Fruit fly (Drosophila melanogaster): Measurements from ENCODE around the gene dpr15.
A peak's percentile ranks its signal among the peaks of the same experiment; 100 is the strongest.

Gene dpr15

dm6 chr3R:12166086-12166485 lies 7.7 kb upstream of the dpr15 start, which contains the start of gene Cpn:
Cpn (minus strand) TSS chr3R:12166186.
- TF ChIP-seq gl (tag; optimal IDR thresholded peaks at IDR 0.05) (no peak), CG13204 (GFP tag; optimal IDR thresholded peaks at IDR 0.05) (no peak), CG17806 (tag; optimal IDR thresholded peaks at IDR 0.05) (no peak), Pif1A (GFP tag; optimal IDR thresholded peaks at IDR 0.05) (no peak), Snoo (tag; optimal IDR thresholded peaks at IDR 0.05) (no peak), Pif1B (GFP tag; optimal IDR thresholded peaks at IDR 0.05) (no peak), CG15710 (tag; optimal IDR thresholded peaks at IDR 0.05) (no peak), rn (GFP tag; IDR thresholded peaks at IDR 0.05) (no peak), CG4496 (GFP tag; IDR thresholded peaks at IDR 0.05) (no peak), D1 (tag; optimal IDR thresholded peaks at IDR 0.05) (no peak), CG8159 (tag; optimal IDR thresholded peaks at IDR 0.05) (no peak), fd96Ca (GFP tag; IDR thresholded peaks at IDR 0.05) (no peak)

DNA sequence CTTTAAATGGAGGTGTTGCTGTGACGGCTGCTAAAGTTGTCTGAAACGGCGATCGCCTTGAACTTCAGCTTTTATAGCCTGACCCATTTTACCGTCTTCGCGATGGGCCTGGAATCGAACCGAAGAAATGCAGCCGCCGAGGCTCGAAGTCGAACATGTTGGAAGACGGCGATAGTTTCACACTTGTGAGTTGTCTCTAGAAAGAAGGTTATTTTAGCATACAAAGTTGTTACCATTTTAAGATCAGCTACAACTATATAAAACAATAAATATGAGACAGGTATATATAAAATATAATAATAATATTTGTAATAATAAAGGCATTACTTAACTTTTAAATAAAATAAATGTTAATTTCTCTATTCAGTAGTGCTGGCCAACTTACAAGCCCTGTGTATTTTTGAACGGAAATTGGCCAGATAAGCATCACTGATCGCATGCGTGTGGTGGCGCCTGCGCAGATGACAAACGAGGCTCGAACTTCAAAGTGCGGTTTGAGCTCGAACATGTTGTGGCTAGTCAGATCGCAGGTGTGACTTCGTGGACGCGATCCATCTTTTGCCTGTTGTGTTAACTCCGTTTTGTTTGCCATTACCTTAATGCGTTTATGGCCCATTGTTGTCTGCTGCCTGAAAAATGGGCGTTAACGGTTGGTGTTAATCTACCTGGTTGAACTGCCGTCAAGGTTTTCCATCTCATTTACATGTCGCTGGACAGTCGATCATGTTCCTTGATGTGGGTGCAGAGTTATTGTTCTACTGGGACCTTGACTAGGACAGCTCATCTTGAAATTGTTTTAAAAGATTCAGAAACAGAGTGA lies 30.0 kb downstream of the dpr15 start, which contains the start of gene CG4702:
Gene CG4702, minus strand, starts transcription at position 51 of the 820 bp plus-strand sequence.
- TF ChIP-seq CG14655 (GFP tag; optimal IDR thresholded peaks at IDR 0.05) (peak; percentile 12), CG8159 (tag; optimal IDR thresholded peaks at IDR 0.05) (peak; percentile 5), EcR (GFP tag; optimal IDR thresholded peaks at IDR 0.05) (no peak)

DNA sequence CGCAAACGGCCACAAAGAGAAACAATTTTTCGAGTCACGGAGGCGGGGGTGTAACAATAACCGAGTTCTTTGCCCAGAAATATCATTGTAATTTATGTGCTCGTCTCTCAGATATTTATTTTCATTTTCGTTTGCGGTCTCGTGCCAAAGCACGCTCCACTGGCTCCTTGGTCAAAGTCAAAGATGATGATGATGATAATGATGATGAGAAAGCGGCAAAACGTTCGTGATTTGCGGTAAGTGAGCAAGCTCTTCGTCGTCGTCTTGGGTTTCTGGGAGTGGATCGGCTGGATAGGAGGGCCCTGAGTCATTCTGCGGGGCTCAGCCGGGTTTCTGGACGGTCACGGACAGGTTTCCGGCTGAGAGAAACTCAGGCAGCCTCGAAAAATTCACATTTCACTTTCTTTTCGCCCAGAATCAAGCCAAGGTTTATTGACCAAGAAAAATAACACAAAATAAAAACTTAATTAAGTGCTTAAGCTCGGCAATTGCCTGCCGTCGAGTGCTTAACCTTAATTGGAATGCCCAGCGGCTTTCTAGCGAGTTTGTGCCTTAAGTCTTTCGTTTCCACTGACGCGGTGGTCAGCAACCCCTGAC lies 32.9 kb downstream of the dpr15 start:
- TF ChIP-seq EcR (GFP tag; optimal IDR thresholded peaks at IDR 0.05) = no peak
- TF ChIP-seq fd96Ca (GFP tag; IDR thresholded peaks at IDR 0.05) = no peak
- TF ChIP-seq CG15710 (tag; optimal IDR thresholded peaks at IDR 0.05) = no peak
- no peak for TF ChIP-seq CG34367 (tag; optimal IDR thresholded peaks at IDR 0.05)
- TF ChIP-seq Pif1B (GFP tag; optimal IDR thresholded peaks at IDR 0.05) = no peak
- TF ChIP-seq Pif1A (GFP tag; optimal IDR thresholded peaks at IDR 0.05) = no peak
- no peak for TF ChIP-seq CG17806 (tag; optimal IDR thresholded peaks at IDR 0.05)
- TF ChIP-seq CG8159 (tag; optimal IDR thresholded peaks at IDR 0.05) = no peak
- TF ChIP-seq rn (GFP tag; IDR thresholded peaks at IDR 0.05) = no peak
- TF ChIP-seq Ets98B (GFP tag; IDR thresholded peaks at IDR 0.05) = no peak
- no peak for TF ChIP-seq CG14655 (GFP tag; optimal IDR thresholded peaks at IDR 0.05)
- TF ChIP-seq CG4496 (GFP tag; IDR thresholded peaks at IDR 0.05) = no peak

DNA sequence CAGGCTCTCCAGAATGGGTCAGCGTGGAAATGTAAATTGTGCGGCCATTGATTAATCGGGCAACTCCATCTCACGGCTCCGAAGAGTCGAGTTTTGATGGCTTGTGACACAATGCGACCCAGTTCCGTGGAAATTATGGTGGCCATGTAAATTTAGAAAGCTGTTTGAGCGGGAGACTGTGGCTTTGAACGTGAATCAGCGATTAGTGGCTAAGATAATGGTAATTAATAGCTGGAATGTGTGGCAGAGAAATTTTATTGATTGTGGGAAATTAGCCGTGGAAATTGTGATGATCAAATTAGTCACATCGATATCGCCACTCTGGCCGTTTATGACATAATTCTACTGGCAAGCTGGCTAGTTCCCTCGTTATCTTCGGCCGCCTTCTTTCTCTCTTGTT lies 33.6 kb downstream of the dpr15 start:
- TF ChIP-seq Ets98B (GFP tag; IDR thresholded peaks at IDR 0.05) = no peak
- TF ChIP-seq CG9948 (tag; optimal IDR thresholded peaks at IDR 0.05) = no peak
- no peak for TF ChIP-seq CG10348 (GFP tag; IDR thresholded peaks at IDR 0.05)
- no peak for TF ChIP-seq CG8159 (tag; optimal IDR thresholded peaks at IDR 0.05)
- TF ChIP-seq CG12605 (GFP tag; IDR thresholded peaks at IDR 0.05) = no peak
- no peak for TF ChIP-seq CG32121 (GFP tag; IDR thresholded peaks at IDR 0.05)
- no peak for TF ChIP-seq CG15710 (tag; optimal IDR thresholded peaks at IDR 0.05)
- no peak for TF ChIP-seq fd96Ca (GFP tag; IDR thresholded peaks at IDR 0.05)
- TF ChIP-seq CG34367 (tag; optimal IDR thresholded peaks at IDR 0.05) = no peak
- TF ChIP-seq gl (tag; optimal IDR thresholded peaks at IDR 0.05) = no peak
- TF ChIP-seq CG4496 (GFP tag; IDR thresholded peaks at IDR 0.05) = no peak
- TF ChIP-seq CG17806 (tag; optimal IDR thresholded peaks at IDR 0.05) = no peak
- TF ChIP-seq CG8301 (tag; optimal IDR thresholded peaks at IDR 0.05) = no peak
- no peak for TF ChIP-seq D1 (tag; optimal IDR thresholded peaks at IDR 0.05)
- no peak for TF ChIP-seq CG13204 (GFP tag; optimal IDR thresholded peaks at IDR 0.05)
- no peak for TF ChIP-seq Pif1A (GFP tag; optimal IDR thresholded peaks at IDR 0.05)
- no peak for TF ChIP-seq rn (GFP tag; IDR thresholded peaks at IDR 0.05)
- TF ChIP-seq CG14655 (GFP tag; optimal IDR thresholded peaks at IDR 0.05) = no peak
- no peak for TF ChIP-seq Snoo (tag; optimal IDR thresholded peaks at IDR 0.05)
- TF ChIP-seq Pif1B (GFP tag; optimal IDR thresholded peaks at IDR 0.05) = no peak

dm6 chr3R:12121161-12121560 lies 37.2 kb downstream of the dpr15 start:
- peak; percentile 78 for TF ChIP-seq CG34367 (tag; optimal IDR thresholded peaks at IDR 0.05)
- TF ChIP-seq CG8301 (tag; optimal IDR thresholded peaks at IDR 0.05) = peak; percentile 33
- peak; percentile 75 for TF ChIP-seq Snoo (tag; optimal IDR thresholded peaks at IDR 0.05)
- no peak for TF ChIP-seq EcR (GFP tag; optimal IDR thresholded peaks at IDR 0.05)
- peak; percentile 49 for TF ChIP-seq Pif1A (GFP tag; optimal IDR thresholded peaks at IDR 0.05)
- TF ChIP-seq gl (tag; optimal IDR thresholded peaks at IDR 0.05) = peak; percentile 15
- peak; percentile 83 for TF ChIP-seq fd96Ca (GFP tag; IDR thresholded peaks at IDR 0.05)
- peak; percentile 44 for TF ChIP-seq CG9948 (tag; optimal IDR thresholded peaks at IDR 0.05)
- TF ChIP-seq CG15710 (tag; optimal IDR thresholded peaks at IDR 0.05) = peak; percentile 61
- TF ChIP-seq CG10348 (GFP tag; IDR thresholded peaks at IDR 0.05) = peak; percentile 48; the same call in 1 of the 2 replicates
- peak; percentile 65 for TF ChIP-seq D1 (tag; optimal IDR thresholded peaks at IDR 0.05)
- TF ChIP-seq Ets98B (GFP tag; IDR thresholded peaks at IDR 0.05) = peak; percentile 51
- TF ChIP-seq CG32121 (GFP tag; IDR thresholded peaks at IDR 0.05) = peak; percentile 75
- peak; percentile 85 for TF ChIP-seq rn (GFP tag; IDR thresholded peaks at IDR 0.05)
- peak; percentile 49 for TF ChIP-seq CG14655 (GFP tag; optimal IDR thresholded peaks at IDR 0.05)
- TF ChIP-seq CG17806 (tag; optimal IDR thresholded peaks at IDR 0.05) = peak; percentile 63
- TF ChIP-seq CG4496 (GFP tag; IDR thresholded peaks at IDR 0.05) = peak; percentile 97
- TF ChIP-seq CG8159 (tag; optimal IDR thresholded peaks at IDR 0.05) = peak; percentile 62
- TF ChIP-seq Pif1B (GFP tag; optimal IDR thresholded peaks at IDR 0.05) = peak; percentile 15
- TF ChIP-seq CG13204 (GFP tag; optimal IDR thresholded peaks at IDR 0.05) = no peak
- TF ChIP-seq CG12605 (GFP tag; IDR thresholded peaks at IDR 0.05) = peak; percentile 59; the same call in 1 of the 2 replicates
